Worm (Caenorhabditis elegans) whole organism, L2 larva: ENCODE results near the gene clec-182.

Source experiments
- ZK546.5 ChIP-seq: sonication (generic microtip); optimal IDR thresholded peaks from 2 replicates; lab custom pipeline; 2017; ENCODE audit warnings: missing biosample characterization, missing genetic modification characterization
- aly-2 ChIP-seq: fragments of 150-350 bp; optimal IDR thresholded peaks from 2 replicates; lab custom pipeline; 2014; ENCODE audit warnings: missing biosample characterization, missing genetic modification characterization
- crh-2 ChIP-seq: sonication (generic microtip); optimal IDR thresholded peaks from 2 replicates; lab custom pipeline; 2017; ENCODE audit warnings: missing biosample characterization, missing genetic modification characterization
- elt-1 ChIP-seq: fragments of 150-350 bp; optimal IDR thresholded peaks from 2 replicates; lab custom pipeline; 2014; ENCODE audit warnings: missing biosample characterization, missing genetic modification characterization
- fos-1 ChIP-seq: fragments of 150-350 bp; optimal IDR thresholded peaks from 2 replicates; lab custom pipeline; 2014; ENCODE audit warnings: missing biosample characterization, missing genetic modification characterization
- nhr-11 ChIP-seq: fragments of 150-350 bp; optimal IDR thresholded peaks from 2 replicates; lab custom pipeline; 2014; ENCODE audit warnings: missing biosample characterization, missing genetic modification characterization
- nhr-21 ChIP-seq: fragments of 150-350 bp; optimal IDR thresholded peaks from 2 replicates; lab custom pipeline; 2014; ENCODE audit warnings: missing biosample characterization, missing genetic modification characterization
- unc-39 ChIP-seq: fragments of 150-350 bp; optimal IDR thresholded peaks from 2 replicates; lab custom pipeline; 2014; ENCODE audit warnings: missing biosample characterization, missing genetic modification characterization
- unc-62 ChIP-seq: fragments of 150-350 bp; optimal IDR thresholded peaks from 2 replicates; lab custom pipeline; 2014; ENCODE audit warnings: missing biosample characterization, missing genetic modification reagents, missing genetic modification characterization

DNA sequence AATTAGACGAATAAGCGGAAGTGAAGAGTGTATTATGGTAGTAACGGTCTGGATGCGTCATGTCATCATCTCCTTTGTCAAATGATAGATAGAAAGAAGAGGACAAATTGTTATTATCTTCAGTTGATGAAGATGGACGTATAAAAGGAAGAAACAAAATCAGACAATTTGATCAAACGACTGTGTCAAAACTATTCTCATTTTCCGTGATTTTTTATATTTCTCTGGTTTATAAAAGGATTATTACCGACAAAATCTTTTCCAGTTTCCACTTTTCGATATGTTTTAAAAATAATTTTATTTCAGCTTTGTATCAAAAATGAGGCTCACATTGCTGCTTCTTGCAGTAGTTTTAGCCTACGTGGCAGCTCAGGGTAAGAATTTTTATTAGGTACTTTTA is 17.9 kb upstream of the clec-182 start, which contains the start of gene grsp-2:
- TF ChIP-seq fos-1 (tag; lab: Kevin White, UChicago) (no peak), nhr-11 (no peak), unc-62 (GFP tag; lab: Kevin White, UChicago) (no peak), crh-2 (tag; lab: Kevin White, UChicago) (no peak), aly-2 (tag; lab: Kevin White, UChicago) (no peak), unc-39 (tag; lab: Kevin White, UChicago) (no peak), ZK546.5 (tag; lab: Kevin White, UChicago) (no peak), elt-1 (tag; lab: Kevin White, UChicago) (no peak), nhr-21 (tag; lab: Kevin White, UChicago) (no peak)
